ENCODE assay signal across 7 worm cellular contexts in genomic region chrII:8015483-8015938, ce11.
TF ChIP-seq lines count a peak whose summit lies in the region.

No protein-coding gene starts in this region.

TF ChIP-seq in whole organism, L1 larva, 84 proteins besides CTCF, POLR2A, EP300 and RAD21 (continues in another document):
- TF ChIP-seq unc-62 (GFP tag; optimal IDR thresholded peaks at IDR 0.05; lab: Kevin White, UChicago) (no peak), nhr-237 (tag; optimal IDR thresholded peaks at IDR 0.05; lab: Kevin White, UChicago) (no peak), dsc-1 (tag; optimal IDR thresholded peaks at IDR 0.05; lab: Kevin White, UChicago) (no peak), aha-1 (tag; optimal IDR thresholded peaks at IDR 0.05; lab: Kevin White, UChicago) (no peak), sox-4 (tag; optimal IDR thresholded peaks at IDR 0.05; lab: Kevin White, UChicago) (no peak), ztf-4 (tag; optimal IDR thresholded peaks at IDR 0.05; lab: Kevin White, UChicago) (peak; percentile 16), jun-1 (tag; optimal IDR thresholded peaks at IDR 0.05; lab: Kevin White, UChicago) (no peak), unc-30 (tag; optimal IDR thresholded peaks at IDR 0.05; lab: Kevin White, UChicago) (no peak), ces-1 (GFP tag; optimal IDR thresholded peaks at IDR 0.05; lab: Kevin White, UChicago) (no peak), zip-4 (GFP tag; optimal IDR thresholded peaks at IDR 0.05; lab: Kevin White, UChicago) (no peak), blmp-1 (tag; optimal IDR thresholded peaks at IDR 0.05; lab: Kevin White, UChicago) (no peak), nhr-11 (tag; optimal IDR thresholded peaks at IDR 0.05; lab: Kevin White, UChicago) (no peak), rnt-1 (tag; optimal IDR thresholded peaks at IDR 0.05; lab: Kevin White, UChicago) (peak; percentile 31), unc-130 (tag; optimal IDR thresholded peaks at IDR 0.05; lab: Kevin White, UChicago) (no peak)

TF ChIP-seq in whole organism, L2 larva, 48 proteins besides CTCF, POLR2A, EP300 and RAD21 (continues in another document):
- TF ChIP-seq snpc-4 (tag; optimal IDR thresholded peaks at IDR 0.05; lab: Kevin White, UChicago) (no peak), fos-1 (tag; optimal IDR thresholded peaks at IDR 0.05; lab: Kevin White, UChicago) (peak; percentile 1), lin-11 (tag; optimal IDR thresholded peaks at IDR 0.05; lab: Kevin White, UChicago) (no peak), sma-9 (GFP tag; optimal IDR thresholded peaks at IDR 0.05; lab: Kevin White, UChicago) (peak; percentile 42), sma-9 (tag; optimal IDR thresholded peaks at IDR 0.05; lab: Kevin White, UChicago) (no peak), ztf-1 (GFP tag; conservative IDR thresholded peaks at IDR 0.05; lab: Robert Waterston, UW) (no peak), ama-1 (optimal IDR thresholded peaks at IDR 0.05; lab: Kevin White, UChicago) (peak; percentile 66), nhr-129 (tag; optimal IDR thresholded peaks at IDR 0.05; lab: Kevin White, UChicago) (peak; percentile 77), unc-55 (GFP tag; optimal IDR thresholded peaks at IDR 0.05; lab: Kevin White, UChicago) (no peak), lsy-2 (tag; optimal IDR thresholded peaks at IDR 0.05; lab: Kevin White, UChicago) (peak in 1 of 2 experiments; percentile 26), unc-62 (GFP tag; optimal IDR thresholded peaks at IDR 0.05; lab: Kevin White, UChicago) (no peak), ceh-16 (tag; optimal IDR thresholded peaks at IDR 0.05; lab: Kevin White, UChicago) (no peak), dmd-4 (tag; optimal IDR thresholded peaks at IDR 0.05; lab: Kevin White, UChicago) (no peak), lin-39 (tag; optimal IDR thresholded peaks at IDR 0.05; lab: Kevin White, UChicago) (no peak)

TF ChIP-seq in whole organism, L3 larva, 47 proteins besides CTCF, POLR2A, EP300 and RAD21:
- TF ChIP-seq elt-1 (tag; optimal IDR thresholded peaks at IDR 0.05; lab: Kevin White, UChicago) (peak; percentile 37), nhr-43 (tag; optimal IDR thresholded peaks at IDR 0.05; lab: Kevin White, UChicago; ENCODE audit: poor library complexity, severe bottlenecking) (peak; percentile 59), nhr-12 (tag; optimal IDR thresholded peaks at IDR 0.05; lab: Kevin White, UChicago) (no peak), nhr-25 (tag; optimal IDR thresholded peaks at IDR 0.05; lab: Kevin White, UChicago) (peak; percentile 15), lsy-12 (tag; optimal IDR thresholded peaks at IDR 0.05; lab: Kevin White, UChicago) (peak; percentile 30), nhr-28 (tag; optimal IDR thresholded peaks at IDR 0.05; lab: Kevin White, UChicago) (no peak), ama-1 (optimal IDR thresholded peaks at IDR 0.05; lab: Kevin White, UChicago) (peak; percentile 72), lin-39 (tag; optimal IDR thresholded peaks at IDR 0.05; lab: Kevin White, UChicago) (no peak), pha-4 (tag; optimal IDR thresholded peaks at IDR 0.05; lab: Kevin White, UChicago) (peak; percentile 94)
TF ChIP-seq in whole organism, L3 larva: peak in this region for 6.

TF ChIP-seq in whole organism, L4 larva, 104 proteins besides CTCF, POLR2A, EP300 and RAD21 (continues in another document):
- TF ChIP-seq ama-1 (optimal IDR thresholded peaks at IDR 0.05; lab: Kevin White, UChicago) = no peak
- TF ChIP-seq aha-1 (tag; lab: Kevin White, UChicago) = peak; percentile 79
- no peak for TF ChIP-seq fos-1 (tag; optimal IDR thresholded peaks at IDR 0.05; lab: Kevin White, UChicago)
- no peak for TF ChIP-seq aly-2 (tag; optimal IDR thresholded peaks at IDR 0.05; lab: Kevin White, UChicago)
- no peak for TF ChIP-seq nhr-76 (tag; optimal IDR thresholded peaks at IDR 0.05; lab: Kevin White, UChicago)
- TF ChIP-seq spr-1 (tag; optimal IDR thresholded peaks at IDR 0.05; lab: Kevin White, UChicago) = no peak
- TF ChIP-seq hif-1 (tag; optimal IDR thresholded peaks at IDR 0.05; lab: Kevin White, UChicago) = no peak
- TF ChIP-seq ZK546.5 (tag; optimal IDR thresholded peaks at IDR 0.05; lab: Kevin White, UChicago) = no peak
- TF ChIP-seq attf-4 (tag; optimal IDR thresholded peaks at IDR 0.05; lab: Kevin White, UChicago) = no peak
- peak; percentile 62 for TF ChIP-seq nhr-11 (tag; optimal IDR thresholded peaks at IDR 0.05; lab: Kevin White, UChicago)
- TF ChIP-seq zfp-3 (GFP tag; conservative IDR thresholded peaks at IDR 0.05; lab: Robert Waterston, UW) = no peak; the same call in 1 of the 2 replicates
- TF ChIP-seq sdz-12 (GFP tag; optimal IDR thresholded peaks at IDR 0.05; lab: Kevin White, UChicago) = no peak
- no peak for TF ChIP-seq mxl-3 (GFP tag; optimal IDR thresholded peaks at IDR 0.05; lab: Kevin White, UChicago)
- TF ChIP-seq nhr-237 (tag; optimal IDR thresholded peaks at IDR 0.05; lab: Kevin White, UChicago) = no peak
- TF ChIP-seq lin-15B (tag; optimal IDR thresholded peaks at IDR 0.05; lab: Kevin White, UChicago) = no peak
- TF ChIP-seq Y48G9A.11 (GFP tag; IDR thresholded peaks at IDR 0.05; lab: Robert Waterston, UW) = peak; percentile 51; the same call in 1 of the 2 replicates

TF ChIP-seq in whole organism, midembryonic, 9 proteins besides CTCF, POLR2A, EP300 and RAD21:
- no peak for TF ChIP-seq tab-1 (GFP tag; IDR thresholded peaks at IDR 0.05; lab: Robert Waterston, UW)
- no peak for TF ChIP-seq klf-2 (GFP tag; conservative IDR thresholded peaks at IDR 0.05; lab: Robert Waterston, UW)
- no peak for TF ChIP-seq med-1 (GFP tag; optimal IDR thresholded peaks at IDR 0.05; lab: Kevin White, UChicago; ENCODE audit: insufficient read depth)
- TF ChIP-seq T22C8.4 (GFP tag; IDR thresholded peaks at IDR 0.05; lab: Robert Waterston, UW) = 0 out of 2 replicates have a peak, but pooled peaks have one; percentile 13
- TF ChIP-seq ref-1 (GFP tag; conservative IDR thresholded peaks at IDR 0.05; lab: Robert Waterston, UW) = no peak
- no peak for TF ChIP-seq cog-1 (tag; optimal IDR thresholded peaks at IDR 0.05; lab: Kevin White, UChicago)
- no peak for TF ChIP-seq ztf-29 (GFP tag; IDR thresholded peaks at IDR 0.05; lab: Robert Waterston, UW)
- no peak for TF ChIP-seq ztf-23 (GFP tag; IDR thresholded peaks at IDR 0.05; lab: Robert Waterston, UW)
- no peak for TF ChIP-seq flt-1 (GFP tag; IDR thresholded peaks at IDR 0.05; lab: Robert Waterston, UW)

TF ChIP-seq in whole organism, mixed stage, embryonic, 35 proteins besides CTCF, POLR2A, EP300 and RAD21:
- peak; percentile 58 for TF ChIP-seq lsy-2 (tag; optimal IDR thresholded peaks at IDR 0.05; lab: Kevin White, UChicago)
- TF ChIP-seq hlh-1 (tag; optimal IDR thresholded peaks at IDR 0.05; lab: Kevin White, UChicago) = peak; percentile 53
- TF ChIP-seq ces-1 (GFP tag; optimal IDR thresholded peaks at IDR 0.05; lab: Kevin White, UChicago) = peak; percentile 2
- no peak for TF ChIP-seq bed-3 (GFP tag; optimal IDR thresholded peaks at IDR 0.05; lab: Kevin White, UChicago)

TF ChIP-seq in whole organism, young adult, 124 proteins besides CTCF, POLR2A, EP300 and RAD21 (continues in another document):
- TF ChIP-seq snpc-4 (GFP tag; optimal IDR thresholded peaks at IDR 0.05; lab: Kevin White, UChicago) (peak; percentile 28), snpc-4 (tag; optimal IDR thresholded peaks at IDR 0.05; lab: Kevin White, UChicago) (peak in 3 of 4 experiments; percentile 46 to 58 (median 55)), hsf-1 (GFP tag; IDR thresholded peaks at IDR 0.05; lab: Robert Waterston, UW) (peak; percentile 77), T07F8.4 (tag; optimal IDR thresholded peaks at IDR 0.05; lab: Kevin White, UChicago) (no peak), lin-26 (GFP tag; IDR thresholded peaks at IDR 0.05; lab: Robert Waterston, UW) (no peak), rcor-1 (GFP tag; IDR thresholded peaks at IDR 0.05; lab: Robert Waterston, UW) (peak; percentile 87), tlf-1 (GFP tag; optimal IDR thresholded peaks at IDR 0.05; lab: Kevin White, UChicago) (peak; percentile 87), nfyb-1 (GFP tag; IDR thresholded peaks at IDR 0.05; lab: Robert Waterston, UW) (peak; percentile 58), him-1 (tag; optimal IDR thresholded peaks at IDR 0.05; lab: Kevin White, UChicago) (peak; percentile 45), Y67H2A.10 (GFP tag; conservative IDR thresholded peaks at IDR 0.05; lab: Robert Waterston, UW) (peak; percentile 77; the same call in 1 of the 2 replicates), hmg-1.2 (GFP tag; IDR thresholded peaks at IDR 0.05; lab: Robert Waterston, UW) (peak; percentile 64), ztf-28 (GFP tag; IDR thresholded peaks at IDR 0.05; lab: Robert Waterston, UW) (0 out of 2 replicates have a peak, but pooled peaks have one; percentile 29), ceh-100 (GFP tag; IDR thresholded peaks at IDR 0.05; lab: Robert Waterston, UW) (peak; percentile 39; the same call in 1 of the 2 replicates), C17E4.6 (GFP tag; IDR thresholded peaks at IDR 0.05; lab: Robert Waterston, UW) (peak; percentile 73; the same call in 1 of the 2 replicates), ztf-18 (tag; optimal IDR thresholded peaks at IDR 0.05; lab: Kevin White, UChicago) (peak; percentile 16), ceh-27 (GFP tag; optimal IDR thresholded peaks at IDR 0.05; lab: Kevin White, UChicago) (no peak), bed-2 (GFP tag; IDR thresholded peaks at IDR 0.05; lab: Robert Waterston, UW) (no peak), lag-1 (GFP tag; IDR thresholded peaks at IDR 0.05; lab: Robert Waterston, UW) (0 out of 2 replicates have a peak, but pooled peaks have one; percentile 15), B0035.1 (tag; optimal IDR thresholded peaks at IDR 0.05; lab: Kevin White, UChicago) (peak; percentile 4), lin-54 (GFP tag; optimal IDR thresholded peaks at IDR 0.05; lab: Kevin White, UChicago) (peak; percentile 72), Y56A3A.18 (GFP tag; IDR thresholded peaks at IDR 0.05; lab: Robert Waterston, UW) (peak; percentile 63; the same call in 1 of the 2 replicates), efl-1 (GFP tag; optimal IDR thresholded peaks at IDR 0.05; lab: Kevin White, UChicago) (peak; percentile 97), dox-1 (GFP tag; IDR thresholded peaks at IDR 0.05; lab: Robert Waterston, UW) (peak; percentile 88), dpff-1 (tag; optimal IDR thresholded peaks at IDR 0.05; lab: Kevin White, UChicago) (peak; percentile 10), nfya-2 (GFP tag; IDR thresholded peaks at IDR 0.05; lab: Robert Waterston, UW) (no peak), tbp1 (GFP tag; optimal IDR thresholded peaks at IDR 0.05; lab: Kevin White, UChicago) (peak; percentile 50), F33H1.4 (GFP tag; IDR thresholded peaks at IDR 0.05; lab: Robert Waterston, UW) (peak; percentile 75), ztf-26 (tag; optimal IDR thresholded peaks at IDR 0.05; lab: Kevin White, UChicago) (peak; percentile 77), hrde-1 (tag; optimal IDR thresholded peaks at IDR 0.05; lab: Kevin White, UChicago; ENCODE audit: borderline replicate concordance) (peak; percentile 39), unc-130 (GFP tag; optimal IDR thresholded peaks at IDR 0.05; lab: Kevin White, UChicago) (peak; percentile 74), nhr-90 (tag; optimal IDR thresholded peaks at IDR 0.05; lab: Kevin White, UChicago) (peak; percentile 22), xnd-1 (tag; optimal IDR thresholded peaks at IDR 0.05; lab: Kevin White, UChicago) (peak; percentile 90)
